Fruit fly (Drosophila melanogaster) whole organism, adult: ENCODE results near the gene CG15772.

Experiments
- CG1620 ChIP-seq: fragments of 200-800 bp; sonication (Bioruptor generic); optimal IDR thresholded peaks from 2 replicates; lab custom pipeline; 2016; ENCODE audit warnings: missing biosample characterization, missing genetic modification characterization
- CG33017 ChIP-seq: fragments of 200-800 bp; sonication (Bioruptor generic); optimal IDR thresholded peaks from 2 replicates; lab custom pipeline; 2018; ENCODE audit warnings: missing biosample characterization, mild to moderate bottlenecking, missing genetic modification characterization, moderate library complexity
- CG7101 ChIP-seq: fragments of 200-800 bp; sonication (Bioruptor generic); optimal IDR thresholded peaks from 2 replicates; lab custom pipeline; 2018; ENCODE audit warnings: missing biosample characterization, mild to moderate bottlenecking, missing genetic modification characterization, moderate library complexity
- Hr96 ChIP-seq: fragments of 200-800 bp; sonication (Bioruptor generic); optimal IDR thresholded peaks from 2 replicates; lab custom pipeline; 2016; ENCODE audit warnings: missing biosample characterization, missing genetic modification characterization
- Mnt ChIP-seq: fragments of 200-800 bp; sonication (Bioruptor generic); optimal IDR thresholded peaks from 2 replicates; lab custom pipeline; 2016; ENCODE audit warnings: missing biosample characterization, mild to moderate bottlenecking, missing genetic modification characterization
- bab1 ChIP-seq: fragments of 200-800 bp; sonication (Bioruptor generic); optimal IDR thresholded peaks from 3 replicates; lab custom pipeline; 2019; ENCODE audit warnings: missing biosample characterization, mild to moderate bottlenecking, missing genetic modification characterization, moderate library complexity
- cnc ChIP-seq, 2 experiments: fragments of >200 bp; optimal IDR thresholded peaks; 2 replicates each; lab custom pipeline; 2017
- kay ChIP-seq: fragments of 200-800 bp; sonication (Bioruptor generic); peaks from one replicate; lab custom pipeline; 2016; ENCODE audit warnings: missing biosample characterization, missing genetic modification characterization, borderline replicate concordance
- ovo ChIP-seq: fragments of 200-800 bp; sonication (Bioruptor generic); optimal IDR thresholded peaks from 2 replicates; lab custom pipeline; 2016; ENCODE audit warnings: missing biosample characterization, missing genetic modification characterization
- pad ChIP-seq: fragments of 200-800 bp; sonication (Bioruptor generic); optimal IDR thresholded peaks from 3 replicates; lab custom pipeline; 2017; ENCODE audit warnings: missing biosample characterization, missing genetic modification characterization, mild to moderate bottlenecking, moderate library complexity, missing genetic modification reagents

DNA sequence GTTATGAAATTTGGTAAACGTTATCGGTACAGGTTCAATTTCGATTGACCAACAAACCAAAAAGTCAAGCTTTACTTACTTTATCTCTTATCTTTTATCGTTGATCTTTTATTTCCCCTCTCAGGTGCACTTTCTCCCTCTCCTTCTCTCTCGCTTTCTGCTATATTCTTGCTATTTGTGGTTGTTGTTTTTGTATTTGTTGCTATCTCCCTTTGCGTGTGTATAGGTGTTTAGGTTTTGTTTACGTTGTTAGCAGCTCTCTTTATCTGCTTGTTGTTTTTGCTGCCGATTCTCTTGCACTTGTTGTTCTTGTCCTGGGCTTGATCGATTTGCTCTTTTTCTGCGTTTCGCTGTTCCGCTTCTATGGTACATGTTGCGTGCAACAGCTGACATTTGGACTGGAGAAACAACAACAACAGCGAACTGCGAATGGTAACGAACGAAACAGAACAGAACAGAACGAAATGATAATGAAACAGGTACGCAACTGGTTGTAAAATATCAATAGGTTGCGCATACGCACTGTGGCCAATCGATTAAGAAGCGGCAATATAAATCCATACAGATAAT is 7.7 kb upstream of the CG15772 start:
- no peak for TF ChIP-seq Mnt (GFP tag; lab: Kevin White, UChicago)
- TF ChIP-seq ovo (GFP tag; lab: Kevin White, UChicago), result no peak
- no peak for TF ChIP-seq cnc (optimal IDR thresholded peaks at IDR 0.05; lab: Kevin White, UChicago)
- TF ChIP-seq kay (GFP tag; lab: Kevin White, UChicago), result no peak
- no peak for TF ChIP-seq CG7101 (tag; lab: Kevin White, UChicago)
- TF ChIP-seq CG33017, result no peak
- no peak for TF ChIP-seq bab1 (GFP tag; lab: Kevin White, UChicago)
- no peak for TF ChIP-seq CG1620 (GFP tag; lab: Kevin White, UChicago)
- TF ChIP-seq Hr96 (GFP tag; lab: Kevin White, UChicago), result no peak
- TF ChIP-seq pad, result peak; percentile 68
